Worm (Caenorhabditis elegans) whole organism, young adult: Measurements from ENCODE around the gene srd-17.

ENCODE experiments used
- F55B11.4 ChIP-seq: sonication (generic microtip); optimal IDR thresholded peaks from 2 replicates; lab custom pipeline; 2016; ENCODE audit warnings: missing compliant biosample characterization, missing genetic modification characterization, borderline replicate concordance; ENCODE audit not compliant: insufficient read depth
- K12H6.12 ChIP-seq: fragments of 200-800 bp; sonication (Bioruptor generic); optimal IDR thresholded peaks from 2 replicates; lab custom pipeline; 2018; ENCODE audit warnings: mild to moderate bottlenecking, missing genetic modification characterization, missing compliant biosample characterization
- Y53G8AR.9 ChIP-seq: fragments of 200-800 bp; sonication (Bioruptor generic); conservative IDR thresholded peaks from 2 replicates; pipeline ENCODE4 v1.3.6; 2022; ENCODE audit warnings: missing genetic modification reagents, missing genetic modification characterization, missing compliant biosample characterization
- dox-1 ChIP-seq: fragments of 200-800 bp; sonication (Bioruptor generic); IDR thresholded peaks from 2 replicates; pipeline ENCODE4 v1.3.6; 2022; ENCODE audit warnings: missing genetic modification reagents, missing genetic modification characterization, missing compliant biosample characterization
- egl-18 ChIP-seq: fragments of 200-800 bp; sonication (Bioruptor generic); IDR thresholded peaks from 2 replicates; pipeline ENCODE4 v1.3.6; 2022; ENCODE audit warnings: missing genetic modification reagents, missing genetic modification characterization, missing compliant biosample characterization
- let-607 ChIP-seq, 2 experiments: fragments of 200-800 bp in 1 of 2; sonication (Bioruptor generic) in 1 of 2; sonication (generic microtip) in 1 of 2; optimal IDR thresholded peaks; 2 replicates each; lab custom pipeline; 2016 to 2018; ENCODE audit warnings: mild to moderate bottlenecking in 2 of 2, missing compliant biosample characterization in 2 of 2, missing genetic modification characterization in 2 of 2, moderate library complexity in 2 of 2, missing genotype in 1 of 2
- nfya-1 ChIP-seq: sonication (generic microtip); optimal IDR thresholded peaks from 2 replicates; lab custom pipeline; 2017; ENCODE audit warnings: antibody characterized with exemption, missing compliant biosample characterization, missing genetic modification characterization, borderline replicate concordance; ENCODE audit not compliant: insufficient read depth
- nhr-27 ChIP-seq: fragments of 200-800 bp; sonication (Bioruptor generic); optimal IDR thresholded peaks from 2 replicates; lab custom pipeline; 2018; ENCODE audit warnings: mild to moderate bottlenecking, missing genetic modification characterization, moderate library complexity, missing compliant biosample characterization
- pbrm-1 ChIP-seq: fragments of 200-800 bp; sonication (Bioruptor generic); IDR thresholded peaks from 2 replicates; pipeline ENCODE4 v1.3.6; 2022; ENCODE audit warnings: missing genetic modification reagents, missing genetic modification characterization, missing compliant biosample characterization
- repo-1 ChIP-seq: sonication (generic microtip); optimal IDR thresholded peaks from 2 replicates; lab custom pipeline; 2017; ENCODE audit warnings: mild to moderate bottlenecking, missing genetic modification characterization, missing compliant biosample characterization
- rpc-1 ChIP-seq, 2 experiments: fragments of 150-350 bp in 1 of 2; sonication (generic microtip) in 1 of 2; optimal IDR thresholded peaks; 2 replicates each; lab custom pipeline; 2014 to 2018; ENCODE audit warnings: missing biosample characterization in 1 of 2, missing genetic modification characterization in 1 of 2, missing genetic modification reagents in 1 of 2, missing genotype in 1 of 2
- sptf-2 ChIP-seq: fragments of 200-800 bp; sonication (Bioruptor generic); optimal IDR thresholded peaks from 2 replicates; lab custom pipeline; 2018; ENCODE audit warnings: mild to moderate bottlenecking, missing genetic modification characterization, missing compliant biosample characterization
- unc-62 ChIP-seq: fragments of 150-350 bp; optimal IDR thresholded peaks from 2 replicates; lab custom pipeline; 2014; ENCODE audit warnings: missing biosample characterization, missing genetic modification reagents, missing genetic modification characterization

ce11 chrV:13390936-13391335 lies 41.6 kb downstream of the srd-17 start:
- TF ChIP-seq nfya-1 (no peak), rpc-1 (optimal IDR thresholded peaks at IDR 0.05; lab: Kevin White, UChicago) (no peak), rpc-1 (tag; optimal IDR thresholded peaks at IDR 0.05; lab: Kevin White, UChicago) (no peak), pbrm-1 (GFP tag; lab: Robert Waterston, UW) (no peak), sptf-2 (no peak), Y53G8AR.9 (GFP tag; lab: Robert Waterston, UW) (no peak), F55B11.4 (no peak), egl-18 (GFP tag; lab: Robert Waterston, UW) (no peak), unc-62 (GFP tag; lab: Kevin White, UChicago) (no peak), nhr-27 (no peak), dox-1 (GFP tag; lab: Robert Waterston, UW) (no peak), repo-1 (tag; lab: Kevin White, UChicago) (no peak), let-607 (tag; optimal IDR thresholded peaks at IDR 0.05; lab: Kevin White, UChicago) (no peak), K12H6.12 (tag; lab: Kevin White, UChicago) (no peak)
